Worm (Caenorhabditis elegans): ENCODE results near the gene R02F11.2.
"Not testable (repeated sequence)": the region's sequence is repeated elsewhere in the genome, so short reads cannot be mapped to it uniquely, and the experiment has no call there.

Gene R02F11.2

DNA sequence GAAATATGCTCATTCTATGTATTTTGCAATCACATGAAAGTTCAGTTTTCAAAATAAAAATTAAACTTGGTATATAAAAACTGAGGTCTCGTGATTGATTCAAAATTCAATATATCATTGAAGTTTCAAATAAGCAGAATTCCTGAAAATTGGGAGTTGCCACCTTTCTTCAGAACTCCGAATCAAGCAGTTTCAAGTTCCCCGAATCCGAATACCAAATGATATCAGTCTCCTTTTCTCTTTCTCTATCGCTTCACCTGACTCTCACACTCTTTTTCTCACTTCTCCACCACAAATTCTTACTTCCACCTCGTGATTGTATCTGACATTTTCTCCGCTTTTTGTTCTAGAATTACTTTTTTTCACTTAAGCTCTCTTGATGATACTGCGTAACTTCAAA lies at the start of gene R02F11.2:
Gene R02F11.2 (plus strand): TSS at position 292 of the 400 bp plus-strand sequence.
- TF ChIP-seq W03F9.2 (tag; optimal IDR thresholded peaks at IDR 0.05) (no peak), him-1 (tag; optimal IDR thresholded peaks at IDR 0.05) (no peak), dao-5 (tag; optimal IDR thresholded peaks at IDR 0.05) (no peak)

DNA sequence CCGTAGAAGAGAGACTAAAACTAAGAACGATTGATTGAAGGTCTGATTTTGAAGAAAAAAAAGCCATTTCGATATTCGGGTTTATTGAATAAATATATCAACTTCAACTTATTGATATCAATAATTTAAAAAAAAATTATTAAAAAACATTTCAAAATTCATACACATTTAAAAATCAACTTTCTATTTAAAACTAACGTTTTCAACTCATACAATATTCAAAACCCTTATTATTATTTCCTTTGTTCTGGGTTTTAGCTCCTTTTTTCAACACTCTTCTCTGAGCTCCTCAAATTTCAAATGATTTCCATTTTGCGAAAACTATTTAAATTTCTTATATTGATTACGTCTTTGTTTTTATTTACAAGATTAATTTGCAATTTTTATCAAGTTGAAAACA lies 49.1 kb upstream of the R02F11.2 start, which contains the start of gene C18G1.7:
Gene C18G1.7 (plus strand): TSS at position 301 of the 400 bp plus-strand sequence.
- no peak for TF ChIP-seq dao-5 (tag; optimal IDR thresholded peaks at IDR 0.05)
- no peak for TF ChIP-seq him-1 (tag; optimal IDR thresholded peaks at IDR 0.05)

DNA sequence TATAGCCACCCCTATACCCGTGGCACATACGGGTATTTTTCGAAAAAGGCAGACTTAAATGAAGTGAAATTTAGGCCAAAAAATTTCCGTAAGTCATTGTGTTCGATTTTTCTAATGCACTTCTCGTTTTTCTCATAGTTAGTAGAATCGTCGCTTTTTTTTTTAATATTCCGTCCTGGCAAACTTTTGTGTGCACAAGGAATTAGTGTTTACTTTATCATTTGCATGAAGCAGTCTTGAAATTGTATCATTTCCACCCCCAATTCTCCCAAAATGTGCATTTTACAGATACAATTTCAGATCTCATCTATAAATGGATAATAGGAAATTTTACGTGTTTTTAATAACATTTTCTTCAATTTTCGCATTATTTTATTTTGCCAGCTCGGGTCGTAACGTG lies 44.1 kb upstream of the R02F11.2 start, which contains the start of gene C18G1.6:
Gene C18G1.6 (plus strand): TSS at position 301 of the 400 bp plus-strand sequence.
- TF ChIP-seq dao-5 (tag; optimal IDR thresholded peaks at IDR 0.05) (no peak), him-1 (tag; optimal IDR thresholded peaks at IDR 0.05) (no peak), W03F9.2 (tag; optimal IDR thresholded peaks at IDR 0.05) (no peak)

DNA sequence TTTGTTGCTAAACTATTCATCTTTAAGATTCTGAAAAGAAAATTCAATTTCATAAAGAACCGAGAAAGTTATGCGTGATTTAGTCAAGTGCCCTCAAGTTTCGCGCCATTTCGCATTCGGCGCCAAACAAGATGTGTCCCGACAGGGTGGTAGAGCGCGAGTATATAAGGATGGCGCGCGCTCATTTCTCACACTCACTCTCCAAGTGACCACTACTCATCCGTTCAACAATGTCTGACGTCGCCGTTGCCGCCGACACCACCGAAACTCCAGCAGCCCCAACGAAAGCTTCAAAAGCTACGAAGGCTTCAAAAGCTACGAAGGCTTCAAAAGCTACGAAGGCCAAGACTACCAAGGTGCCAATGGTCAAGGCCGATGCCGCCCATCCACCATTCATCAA lies 40.3 kb upstream of the R02F11.2 start, which contains the start of gene hil-4:
Gene hil-4 (plus strand): TSS at position 191 of the 400 bp plus-strand sequence.
- TF ChIP-seq dao-5 (tag; optimal IDR thresholded peaks at IDR 0.05): no peak
- TF ChIP-seq W03F9.2 (tag; optimal IDR thresholded peaks at IDR 0.05): no peak
- TF ChIP-seq him-1 (tag; optimal IDR thresholded peaks at IDR 0.05): no peak

DNA sequence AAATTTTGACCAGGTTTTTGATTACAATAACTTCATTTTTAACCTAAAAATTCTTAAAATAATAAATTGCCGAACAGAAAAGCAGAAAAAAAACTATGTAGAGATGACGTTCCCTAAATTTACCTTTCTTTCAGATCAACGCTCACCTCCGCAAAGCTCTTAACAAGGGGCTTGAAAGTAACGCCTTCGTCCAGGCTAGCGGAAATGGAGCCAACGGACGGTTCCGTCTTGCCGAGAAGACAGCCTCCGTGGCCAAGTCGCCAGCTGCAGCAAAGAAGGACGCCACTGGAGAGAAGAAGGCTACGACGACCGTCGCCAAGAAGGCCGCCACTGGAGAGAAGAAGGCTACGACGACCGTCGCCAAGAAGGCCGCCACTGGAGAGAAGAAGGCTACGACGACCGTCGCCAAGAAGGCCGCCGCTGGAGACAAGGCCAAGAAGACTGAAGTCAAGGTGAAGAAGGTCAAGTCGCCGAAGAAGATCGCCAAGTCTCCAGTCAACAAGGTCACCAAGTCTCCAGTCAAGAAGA lies 39.7 kb upstream of the R02F11.2 start:
- TF ChIP-seq dao-5 (tag; optimal IDR thresholded peaks at IDR 0.05) (no peak), W03F9.2 (tag; optimal IDR thresholded peaks at IDR 0.05) (no peak), him-1 (tag; optimal IDR thresholded peaks at IDR 0.05) (no peak)

DNA sequence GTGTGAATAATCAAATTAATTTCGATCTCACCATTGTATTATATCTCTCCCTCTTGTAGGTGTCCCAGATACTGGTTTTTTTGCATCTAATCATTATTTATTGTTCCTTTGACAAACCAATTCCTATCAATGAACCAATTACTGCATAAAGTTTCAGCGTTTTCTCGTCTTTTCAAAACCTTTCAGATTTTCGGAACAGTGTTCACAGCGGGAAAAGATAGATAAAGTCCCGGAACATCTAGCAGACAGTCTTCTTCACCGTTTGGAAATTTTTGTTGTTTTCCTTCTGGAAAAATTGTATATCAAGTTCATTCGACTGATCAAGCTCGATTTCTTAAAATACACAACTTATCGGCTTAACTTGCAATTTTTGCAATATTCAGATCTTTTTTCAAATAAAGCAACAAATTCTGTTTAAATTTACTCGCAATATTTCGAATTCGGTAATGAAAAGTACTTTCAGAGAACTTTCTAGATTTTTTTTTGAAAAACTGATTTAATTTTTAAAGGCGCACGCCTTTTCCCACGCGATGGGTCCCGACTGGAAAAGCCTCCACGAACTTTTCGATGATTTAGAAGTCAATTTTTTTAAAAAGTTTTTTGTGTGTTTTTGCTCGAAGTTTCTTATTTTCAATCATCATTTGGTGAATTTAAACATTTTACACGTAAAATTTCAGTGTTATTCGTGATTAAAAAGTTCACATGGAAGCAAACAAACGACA lies 38.9 kb upstream of the R02F11.2 start, which contains the start of gene pgl-3:
Gene pgl-3 (plus strand): TSS at position 672 of the 722 bp plus-strand sequence.
- TF ChIP-seq him-1 (tag; optimal IDR thresholded peaks at IDR 0.05) (no peak), dao-5 (tag; optimal IDR thresholded peaks at IDR 0.05) (no peak), W03F9.2 (tag; optimal IDR thresholded peaks at IDR 0.05) (no peak)

DNA sequence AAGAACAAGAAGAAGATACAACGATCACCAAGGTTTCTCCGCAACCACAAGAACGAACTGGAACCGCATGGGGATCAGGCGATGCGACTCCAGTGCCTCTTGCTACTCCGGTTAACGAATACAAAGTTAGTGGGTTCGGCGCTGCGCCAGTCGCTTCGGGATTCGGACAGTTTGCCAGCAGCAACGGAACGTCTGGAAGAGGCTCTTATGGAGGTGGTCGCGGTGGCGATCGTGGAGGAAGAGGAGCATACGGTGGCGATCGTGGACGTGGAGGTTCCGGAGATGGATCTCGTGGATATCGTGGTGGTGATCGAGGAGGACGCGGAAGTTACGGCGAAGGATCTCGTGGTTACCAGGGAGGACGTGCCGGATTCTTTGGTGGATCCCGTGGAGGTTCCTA lies 36.4 kb upstream of the R02F11.2 start:
- TF ChIP-seq W03F9.2 (tag; optimal IDR thresholded peaks at IDR 0.05): no peak
- no peak for TF ChIP-seq dao-5 (tag; optimal IDR thresholded peaks at IDR 0.05)

DNA sequence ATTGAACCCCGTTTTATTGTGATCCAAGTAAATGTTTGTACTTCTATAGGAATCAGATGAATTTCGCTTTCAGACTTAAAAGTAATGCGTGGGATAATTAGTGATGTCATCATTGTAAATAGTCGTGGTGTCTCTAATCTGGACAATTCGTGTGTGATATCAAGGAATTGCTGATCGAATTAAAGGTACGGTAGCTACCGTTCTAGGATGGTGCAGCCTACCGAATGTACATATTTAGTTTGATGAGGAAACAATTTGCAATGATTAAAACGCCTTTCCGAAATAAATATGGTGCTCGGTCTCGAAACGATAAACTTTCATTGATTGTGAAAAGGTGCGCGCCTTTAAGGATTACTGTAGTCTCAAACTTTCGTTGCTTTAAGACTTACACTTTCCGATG lies 35.9 kb upstream of the R02F11.2 start:
- TF ChIP-seq dao-5 (tag; optimal IDR thresholded peaks at IDR 0.05) (no peak), him-1 (tag; optimal IDR thresholded peaks at IDR 0.05) (no peak), W03F9.2 (tag; optimal IDR thresholded peaks at IDR 0.05) (no peak)

DNA sequence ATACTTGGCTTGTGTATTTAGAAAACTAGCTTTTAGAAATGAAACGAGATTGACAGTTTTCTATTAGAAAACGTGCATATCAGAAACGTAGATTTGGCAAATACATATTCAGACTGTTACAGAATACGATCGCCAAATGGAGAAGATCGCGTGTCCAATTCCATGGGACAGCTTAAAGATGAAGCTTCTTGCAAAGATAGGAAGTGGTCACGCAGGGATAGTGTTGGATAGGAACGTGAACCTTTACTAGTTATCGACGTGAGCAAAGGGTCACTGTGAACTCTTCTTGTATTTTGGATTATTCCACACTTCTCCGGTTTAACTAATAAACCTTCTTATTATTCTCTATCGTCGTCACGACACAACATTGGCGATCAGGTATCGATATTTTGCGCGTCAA lies 33.7 kb upstream of the R02F11.2 start, which contains the start of gene bgnt-1.4:
Gene bgnt-1.4 (plus strand): TSS at position 301 of the 400 bp plus-strand sequence.
- TF ChIP-seq dao-5, him-1, W03F9.2 (tag; optimal IDR thresholded peaks at IDR 0.05): not testable (repeated sequence)

DNA sequence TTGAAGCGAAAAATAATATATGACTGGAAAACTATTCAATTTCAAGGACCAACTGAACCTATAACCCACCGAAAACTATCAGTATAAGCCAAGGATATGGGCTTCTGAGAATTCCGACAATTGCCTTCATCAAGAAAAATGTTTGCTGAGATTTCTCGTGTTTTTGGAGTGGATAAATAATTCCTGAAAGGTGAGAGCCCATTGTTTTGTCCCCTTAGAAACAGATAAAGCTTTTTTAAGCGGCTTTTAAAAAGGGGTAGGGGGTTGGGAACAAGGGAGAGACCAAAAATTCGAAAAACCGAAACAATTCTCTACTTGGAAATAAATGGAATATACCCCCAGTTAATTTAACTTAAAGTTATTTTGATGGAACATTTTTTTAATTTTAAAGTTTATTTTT lies 27.9 kb upstream of the R02F11.2 start, which contains the start of gene C18G1.8:
Gene C18G1.8 (minus strand): TSS at position 101 of the 400 bp plus-strand sequence.
- TF ChIP-seq W03F9.2 (tag; optimal IDR thresholded peaks at IDR 0.05): no peak
- no peak for TF ChIP-seq him-1 (tag; optimal IDR thresholded peaks at IDR 0.05)
- TF ChIP-seq dao-5 (tag; optimal IDR thresholded peaks at IDR 0.05): no peak

DNA sequence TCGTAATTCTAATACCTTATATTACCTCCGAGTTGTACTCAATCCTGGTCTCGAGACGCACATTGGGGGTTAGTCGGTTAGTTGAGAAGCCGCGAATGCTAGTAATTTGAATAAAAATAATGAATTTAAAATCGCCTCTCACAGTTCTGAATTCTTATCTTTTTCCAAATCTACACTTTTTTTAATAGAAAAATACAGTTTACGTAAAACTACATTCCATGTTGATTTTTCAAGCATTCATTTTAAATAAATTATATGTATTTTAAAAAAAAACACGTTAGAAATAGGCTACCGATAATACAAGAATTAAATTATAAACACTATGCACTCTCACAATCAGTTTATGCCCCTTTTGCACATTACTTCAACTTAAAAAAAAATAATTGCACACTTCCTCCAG lies 24.8 kb upstream of the R02F11.2 start, which contains the start of gene C18G1.9:
Gene C18G1.9 (minus strand): TSS at position 101 of the 400 bp plus-strand sequence.
- TF ChIP-seq W03F9.2 (tag; optimal IDR thresholded peaks at IDR 0.05) (no peak), him-1 (tag; optimal IDR thresholded peaks at IDR 0.05) (no peak), dao-5 (tag; optimal IDR thresholded peaks at IDR 0.05) (no peak)

DNA sequence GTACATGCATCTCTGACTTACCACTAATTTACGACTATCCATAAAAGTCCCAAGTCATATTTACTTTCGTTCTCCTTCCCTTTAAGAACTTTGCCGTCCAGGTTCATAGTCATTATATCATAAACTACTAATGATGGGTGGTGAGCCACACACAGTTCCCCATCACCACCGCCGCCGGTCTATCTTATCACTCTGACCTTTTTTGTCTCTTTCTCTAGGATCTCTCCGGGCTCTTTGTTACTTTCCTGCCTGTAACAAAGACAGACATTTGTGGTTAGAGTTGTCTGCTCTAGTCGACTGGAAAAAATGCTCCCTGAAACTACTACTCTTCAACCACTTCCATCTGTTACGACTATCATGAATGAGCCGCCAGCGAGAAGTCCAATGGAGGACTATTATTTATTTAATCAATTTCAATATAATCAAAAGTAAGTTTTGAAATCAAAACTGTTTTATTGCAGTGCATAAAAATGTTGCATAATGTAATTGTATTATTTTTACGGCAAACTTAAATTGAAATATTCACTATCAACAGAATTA lies 23.9 kb upstream of the R02F11.2 start, which contains the start of gene elt-7:
Gene elt-7 (plus strand): TSS at position 263 of the 540 bp plus-strand sequence.
- TF ChIP-seq dao-5 (tag; optimal IDR thresholded peaks at IDR 0.05): no peak
- TF ChIP-seq him-1 (tag; optimal IDR thresholded peaks at IDR 0.05): no peak
- no peak for TF ChIP-seq W03F9.2 (tag; optimal IDR thresholded peaks at IDR 0.05)

DNA sequence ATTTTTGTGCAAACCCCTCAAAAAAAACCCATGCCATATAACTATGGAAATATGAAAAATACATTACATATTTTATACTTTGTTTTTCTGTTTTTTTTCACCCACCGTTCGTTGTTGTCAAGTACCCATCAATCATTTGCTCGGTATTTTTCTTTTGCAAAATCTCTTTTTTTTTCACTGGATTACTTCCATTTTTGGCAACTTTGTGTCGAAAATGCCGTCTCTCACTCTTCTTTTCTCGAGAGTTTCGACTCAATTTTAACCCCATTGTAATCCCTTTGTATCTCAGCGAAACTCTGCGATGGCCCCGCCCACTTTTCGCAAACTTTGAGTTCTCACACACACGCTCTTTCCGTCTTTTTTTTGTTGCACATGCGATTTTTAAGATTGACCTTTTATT lies 19.3 kb upstream of the R02F11.2 start:
- TF ChIP-seq him-1 (tag; optimal IDR thresholded peaks at IDR 0.05) (no peak), dao-5 (tag; optimal IDR thresholded peaks at IDR 0.05) (no peak), W03F9.2 (tag; optimal IDR thresholded peaks at IDR 0.05) (no peak)

Measured in whole organism, L4/young adult.